Worm (Caenorhabditis elegans) whole organism, late embryonic: ENCODE measurements around the gene ccdc-47.

ENCODE experiments used
- C08G9.2 ChIP-seq: sonication (generic microtip); optimal IDR thresholded peaks from 2 replicates; lab custom pipeline; 2016; ENCODE audit warnings: mild to moderate bottlenecking, missing genetic modification characterization, moderate library complexity, missing compliant biosample characterization
- ahr-1 ChIP-seq: sonication (generic microtip); optimal IDR thresholded peaks from 2 replicates; lab custom pipeline; 2016; ENCODE audit warnings: missing genetic modification characterization, missing compliant biosample characterization
- ceh-19 ChIP-seq: fragments of 200-800 bp; sonication (Bioruptor generic); optimal IDR thresholded peaks from 2 replicates; lab custom pipeline; 2018; ENCODE audit warnings: mild to moderate bottlenecking, missing genetic modification characterization, missing compliant biosample characterization
- ceh-48 ChIP-seq: sonication (generic microtip); optimal IDR thresholded peaks from 2 replicates; lab custom pipeline; 2016; ENCODE audit warnings: missing genetic modification characterization, inconsistent platforms, missing compliant biosample characterization
- nfya-1 ChIP-seq: sonication (generic microtip); optimal IDR thresholded peaks from 2 replicates; lab custom pipeline; 2017; ENCODE audit warnings: missing genetic modification characterization, mild to moderate bottlenecking, missing compliant biosample characterization, antibody characterized with exemption, moderate library complexity
- nhr-11 ChIP-seq: fragments of 150-350 bp; optimal IDR thresholded peaks from 2 replicates; lab custom pipeline; 2014; ENCODE audit warnings: missing biosample characterization, missing genetic modification characterization
- npax-4 ChIP-seq: sonication (generic microtip); optimal IDR thresholded peaks from 2 replicates; lab custom pipeline; 2016; ENCODE audit warnings: missing genetic modification characterization, missing compliant biosample characterization
- sox-2 ChIP-seq: fragments of 200-800 bp; sonication (Bioruptor generic); IDR thresholded peaks from 2 replicates; pipeline ENCODE4 v1.3.6; 2022; ENCODE audit warnings: missing genetic modification reagents, missing genetic modification characterization, missing compliant biosample characterization

- TF ChIP-seq ahr-1 (tag; lab: Kevin White, UChicago): no peak
- no peak for TF ChIP-seq ceh-19 (GFP tag; lab: Kevin White, UChicago)
- no peak for TF ChIP-seq C08G9.2
- no peak for TF ChIP-seq sox-2 (GFP tag; lab: Robert Waterston, UW)
- no peak for TF ChIP-seq nfya-1 (tag; lab: Kevin White, UChicago)
- TF ChIP-seq nhr-11 (tag; lab: Kevin White, UChicago): no peak
- no peak for TF ChIP-seq ceh-48 (tag; lab: Kevin White, UChicago)
- TF ChIP-seq npax-4 (tag; lab: Kevin White, UChicago): no peak
Observed at ce11 chrIII:3878986-3879756, 37.6 kb upstream of the ccdc-47 start.
